Fruit fly (Drosophila melanogaster) whole organism, embryonic: ENCODE data around the gene Cpr64Ab.

Source experiments
- Bgb ChIP-seq: fragments of 200-800 bp; sonication (Bioruptor generic); IDR thresholded peaks from 2 replicates; pipeline ENCODE4 v1.3.6; 2022; ENCODE audit warnings: missing biosample characterization, missing genetic modification characterization; ENCODE audit not compliant: partially characterized antibody
- CG10543 ChIP-seq: fragments of 200-800 bp; sonication (Bioruptor generic); optimal IDR thresholded peaks from 3 replicates; lab custom pipeline; 2017; ENCODE audit warnings: missing biosample characterization, mild to moderate bottlenecking, missing genetic modification characterization, moderate library complexity
- CG11093 ChIP-seq: fragments of 200-800 bp; sonication (Bioruptor generic); IDR thresholded peaks from 3 replicates; pipeline ENCODE4 v1.3.6; 2022; ENCODE audit warnings: missing biosample characterization, missing genetic modification characterization
- CG12659 ChIP-seq: fragments of 200-800 bp; sonication (Bioruptor generic); optimal IDR thresholded peaks from 3 replicates; lab custom pipeline; 2017; ENCODE audit warnings: mild to moderate bottlenecking, missing biosample characterization, missing genetic modification reagents, missing genetic modification characterization
- CG13296 ChIP-seq: fragments of 200-800 bp; sonication (Bioruptor generic); optimal IDR thresholded peaks from 3 replicates; lab custom pipeline; 2018; ENCODE audit warnings: missing biosample characterization, mild to moderate bottlenecking, missing genetic modification characterization
- CG13624 ChIP-seq: fragments of 200-800 bp; sonication (Bioruptor generic); optimal IDR thresholded peaks from 2 replicates; lab custom pipeline; 2016; ENCODE audit warnings: missing biosample characterization, missing genetic modification characterization
- CG13775 ChIP-seq: fragments of 200-800 bp; sonication (Bioruptor generic); optimal IDR thresholded peaks from 3 replicates; lab custom pipeline; 2017; ENCODE audit warnings: missing biosample characterization, mild to moderate bottlenecking, missing genetic modification characterization
- CG15011 ChIP-seq: fragments of 200-800 bp; sonication (Bioruptor generic); optimal IDR thresholded peaks from 3 replicates; lab custom pipeline; 2018; ENCODE audit warnings: missing biosample characterization, mild to moderate bottlenecking, missing genetic modification characterization
- CG1603 ChIP-seq: fragments of 200-800 bp; sonication (Bioruptor generic); optimal IDR thresholded peaks from 2 replicates; lab custom pipeline; 2019; ENCODE audit warnings: missing biosample characterization, mild to moderate bottlenecking, missing genetic modification characterization, moderate library complexity
- CG18011 ChIP-seq: fragments of 200-800 bp; sonication (Bioruptor generic); optimal IDR thresholded peaks from 2 replicates; lab custom pipeline; 2017; ENCODE audit warnings: missing biosample characterization, missing genetic modification characterization, mild to moderate bottlenecking, moderate library complexity, missing genotype
- CG2875 ChIP-seq: fragments of 200-800 bp; sonication (Bioruptor generic); optimal IDR thresholded peaks from 2 replicates; lab custom pipeline; 2017; ENCODE audit warnings: missing biosample characterization, mild to moderate bottlenecking, missing genetic modification characterization, missing genetic modification reagents
- CG32772 ChIP-seq: fragments of 200-800 bp; sonication (Bioruptor generic); IDR thresholded peaks from 2 replicates; pipeline ENCODE4 v1.3.6; 2022; ENCODE audit warnings: missing biosample characterization, missing genetic modification characterization
- CG4707 ChIP-seq: fragments of 200-800 bp; sonication (Bioruptor generic); optimal IDR thresholded peaks from 2 replicates; lab custom pipeline; 2018; ENCODE audit warnings: missing biosample characterization, mild to moderate bottlenecking, missing genetic modification characterization, moderate library complexity
- CG5953 ChIP-seq: fragments of 200-800 bp; sonication (Bioruptor generic); IDR thresholded peaks from 2 replicates; pipeline ENCODE4 v1.3.6; 2022; ENCODE audit warnings: missing biosample characterization, missing genetic modification characterization
- CG6654 ChIP-seq: fragments of 200-800 bp; sonication (Bioruptor generic); optimal IDR thresholded peaks from 2 replicates; lab custom pipeline; 2017; ENCODE audit warnings: missing biosample characterization, mild to moderate bottlenecking, missing genetic modification characterization
- CG7987 ChIP-seq: fragments of 200-800 bp; sonication (Bioruptor generic); optimal IDR thresholded peaks from 2 replicates; lab custom pipeline; 2018; ENCODE audit warnings: missing biosample characterization, mild to moderate bottlenecking, missing genetic modification characterization, moderate library complexity
- CG8388 ChIP-seq: fragments of 200-800 bp; sonication (Bioruptor generic); optimal IDR thresholded peaks from 2 replicates; lab custom pipeline; 2019; ENCODE audit warnings: missing biosample characterization, mild to moderate bottlenecking, missing genetic modification characterization, moderate library complexity
- CG9876 ChIP-seq: fragments of 200-800 bp; sonication (Bioruptor generic); optimal IDR thresholded peaks from 2 replicates; lab custom pipeline; 2016; ENCODE audit warnings: missing biosample characterization, missing genetic modification characterization
- CG9932 ChIP-seq: fragments of 200-800 bp; sonication (Bioruptor generic); IDR thresholded peaks from 2 replicates; pipeline ENCODE4 v1.3.6; 2022; ENCODE audit warnings: missing biosample characterization, missing genetic modification characterization
- Camta ChIP-seq: fragments of 200-800 bp; sonication (Bioruptor generic); optimal IDR thresholded peaks from 2 replicates; lab custom pipeline; 2016; ENCODE audit warnings: missing biosample characterization, missing genetic modification characterization
- CoRest ChIP-seq: fragments of 200-800 bp; sonication (Bioruptor generic); optimal IDR thresholded peaks from 3 replicates; lab custom pipeline; 2018; ENCODE audit warnings: missing biosample characterization, mild to moderate bottlenecking, missing genetic modification characterization, moderate library complexity
- Dbx ChIP-seq: fragments of 200-800 bp; sonication (Bioruptor generic); IDR thresholded peaks from 3 replicates; pipeline ENCODE4 v1.3.6; 2022; ENCODE audit warnings: missing biosample characterization, missing genetic modification characterization
- Dip2 ChIP-seq: fragments of 200-800 bp; sonication (Bioruptor generic); IDR thresholded peaks from 2 replicates; pipeline ENCODE4 v1.3.6; 2022; ENCODE audit warnings: missing biosample characterization, missing genetic modification characterization
- E2f1 ChIP-seq: fragments of 200-800 bp; sonication (Bioruptor generic); IDR thresholded peaks from 2 replicates; pipeline ENCODE4 v1.3.6; 2022; ENCODE audit warnings: missing biosample characterization, missing genetic modification characterization
- Eip74EF ChIP-seq, 2 experiments: fragments of 200-800 bp in 1 of 2; fragments of >200 bp in 1 of 2; sonication (Bioruptor generic) in 1 of 2; optimal IDR thresholded peaks; 2 replicates each; lab custom pipeline; 2017 to 2019; ENCODE audit warnings: missing biosample characterization in 2 of 2, missing genetic modification characterization in 2 of 2, mild to moderate bottlenecking in 1 of 2, moderate library complexity in 1 of 2
- HmgD ChIP-seq: fragments of 200-800 bp; sonication (Bioruptor generic); optimal IDR thresholded peaks from 3 replicates; lab custom pipeline; 2016; ENCODE audit warnings: missing biosample characterization, missing genetic modification characterization
- HmgZ ChIP-seq: fragments of 200-800 bp; sonication (Bioruptor generic); optimal IDR thresholded peaks from 2 replicates; lab custom pipeline; 2018; ENCODE audit warnings: missing biosample characterization, mild to moderate bottlenecking, missing genetic modification characterization
- Mad ChIP-seq: fragments of 200-800 bp; sonication (Bioruptor generic); optimal IDR thresholded peaks from 2 replicates; lab custom pipeline; 2016; ENCODE audit warnings: missing biosample characterization, missing genetic modification characterization
- Mrtf ChIP-seq: fragments of 200-800 bp; sonication (Bioruptor generic); IDR thresholded peaks from 3 replicates; pipeline ENCODE4 v1.3.6; 2022; ENCODE audit warnings: missing biosample characterization, missing genetic modification characterization
- NC2α ChIP-seq: fragments of 200-800 bp; sonication (Bioruptor generic); optimal IDR thresholded peaks from 2 replicates; lab custom pipeline; 2016; ENCODE audit warnings: missing biosample characterization, missing genetic modification characterization
- NK7.1 ChIP-seq: fragments of 200-800 bp; sonication (Bioruptor generic); optimal IDR thresholded peaks from 3 replicates; lab custom pipeline; 2016; ENCODE audit warnings: missing biosample characterization, missing genetic modification characterization
- Usf ChIP-seq: fragments of 200-800 bp; sonication (Bioruptor generic); optimal IDR thresholded peaks from 2 replicates; lab custom pipeline; 2017; ENCODE audit warnings: missing genotype, missing biosample characterization, missing genetic modification characterization
- YL-1 ChIP-seq: fragments of 200-800 bp; sonication (Bioruptor generic); optimal IDR thresholded peaks from 3 replicates; lab custom pipeline; 2017; ENCODE audit warnings: missing biosample characterization, mild to moderate bottlenecking, missing genetic modification characterization
- bcd ChIP-seq: fragments of 200-800 bp; sonication (Bioruptor generic); optimal IDR thresholded peaks from 2 replicates; lab custom pipeline; 2017; ENCODE audit warnings: missing biosample characterization, mild to moderate bottlenecking, missing genetic modification characterization
- cad ChIP-seq: fragments of >200 bp; optimal IDR thresholded peaks from 2 replicates; lab custom pipeline; 2017; ENCODE audit warnings: missing biosample characterization, missing genetic modification characterization
- cg ChIP-seq: fragments of 200-800 bp; sonication (Bioruptor generic); optimal IDR thresholded peaks from 3 replicates; lab custom pipeline; 2019; ENCODE audit warnings: missing biosample characterization, mild to moderate bottlenecking, missing genetic modification characterization, moderate library complexity
- dati ChIP-seq: fragments of 200-800 bp; sonication (Bioruptor generic); IDR thresholded peaks from 2 replicates; pipeline ENCODE4 v1.3.6; 2022; ENCODE audit warnings: missing biosample characterization, missing genetic modification characterization
- dpn ChIP-seq, 2 experiments: fragments of 200-800 bp; sonication (Bioruptor generic); optimal IDR thresholded peaks; 3 replicates each; lab custom pipeline; 2016; ENCODE audit warnings: missing biosample characterization in 2 of 2, missing genetic modification characterization in 2 of 2
- emc ChIP-seq: fragments of 200-800 bp; sonication (Bioruptor generic); optimal IDR thresholded peaks from 2 replicates; lab custom pipeline; 2016; ENCODE audit warnings: missing biosample characterization, missing genetic modification characterization
- gcm2 ChIP-seq: fragments of 200-800 bp; sonication (Bioruptor generic); optimal IDR thresholded peaks from 2 replicates; lab custom pipeline; 2016; ENCODE audit warnings: missing biosample characterization, missing genetic modification characterization
- grau ChIP-seq: fragments of 200-800 bp; optimal IDR thresholded peaks from 3 replicates; lab custom pipeline; 2019; ENCODE audit warnings: missing biosample characterization, mild to moderate bottlenecking, missing genetic modification characterization, moderate library complexity
- lab ChIP-seq: fragments of 200-800 bp; sonication (Bioruptor generic); optimal IDR thresholded peaks from 3 replicates; lab custom pipeline; 2017; ENCODE audit warnings: missing biosample characterization, missing genetic modification characterization, mild to moderate bottlenecking, moderate library complexity, missing genetic modification reagents
- maf-S ChIP-seq: fragments of 200-800 bp; sonication (Bioruptor generic); optimal IDR thresholded peaks from 2 replicates; lab custom pipeline; 2016; ENCODE audit warnings: missing biosample characterization, missing genetic modification characterization
- odd ChIP-seq: fragments of 200-800 bp; sonication (Bioruptor generic); optimal IDR thresholded peaks from 2 replicates; lab custom pipeline; 2017; ENCODE audit warnings: missing biosample characterization, mild to moderate bottlenecking, missing genetic modification characterization
- pb ChIP-seq: fragments of 200-800 bp; sonication (Bioruptor generic); optimal IDR thresholded peaks from 3 replicates; lab custom pipeline; 2016; ENCODE audit warnings: missing biosample characterization, missing genetic modification characterization
- sens-2 ChIP-seq: fragments of 200-800 bp; sonication (Bioruptor generic); IDR thresholded peaks from 2 replicates; pipeline ENCODE4 v1.3.6; 2022; ENCODE audit warnings: missing biosample characterization, missing genetic modification characterization
- sna ChIP-seq: fragments of 200-800 bp; sonication (Bioruptor generic); IDR thresholded peaks from 2 replicates; pipeline ENCODE4 v1.3.6; 2022; ENCODE audit warnings: missing biosample characterization, missing genetic modification characterization; ENCODE audit not compliant: partially characterized antibody
- tio ChIP-seq: fragments of 200-800 bp; sonication (Bioruptor generic); optimal IDR thresholded peaks from 2 replicates; lab custom pipeline; 2017; ENCODE audit warnings: missing biosample characterization, missing genetic modification characterization, inconsistent platforms
- tna ChIP-seq: fragments of 200-800 bp; sonication (Bioruptor generic); IDR thresholded peaks from 2 replicates; pipeline ENCODE4 v1.3.6; 2022; ENCODE audit warnings: missing biosample characterization, missing genetic modification characterization; ENCODE audit not compliant: partially characterized antibody
- usp ChIP-seq: fragments of >200 bp; optimal IDR thresholded peaks from 2 replicates; lab custom pipeline; 2017; ENCODE audit warnings: missing biosample characterization, missing genetic modification characterization
- wek ChIP-seq: fragments of 200-800 bp; sonication (Bioruptor generic); optimal IDR thresholded peaks from 3 replicates; lab custom pipeline; 2018; ENCODE audit warnings: missing biosample characterization, mild to moderate bottlenecking, missing genetic modification characterization, moderate library complexity

Cpr64Ab gene

dm6 chr3L:4186659-4187058, 24.7 kb downstream of the Cpr64Ab start, which contains the start of gene VhaM9.7-c (continued):
- peak; percentile 17 for TF ChIP-seq bcd (GFP tag; lab: Kevin White, UChicago)
- TF ChIP-seq cg (GFP tag; lab: Kevin White, UChicago): no peak
- TF ChIP-seq CG1603: no peak
- TF ChIP-seq CG5953 (GFP tag; lab: Robert Waterston, UW): no peak
- no peak for TF ChIP-seq E2f1 (GFP tag; lab: Robert Waterston, UW)
- TF ChIP-seq YL-1 (GFP tag; lab: Kevin White, UChicago): peak; percentile 53
- TF ChIP-seq CG8388 (GFP tag; lab: Kevin White, UChicago): no peak
- peak; percentile 20 for TF ChIP-seq HmgD (GFP tag; lab: Kevin White, UChicago)
- TF ChIP-seq CG4707 (GFP tag; lab: Kevin White, UChicago): peak; percentile 28
- no peak for TF ChIP-seq tna (GFP tag; lab: Robert Waterston, UW)
- peak; percentile 39 for TF ChIP-seq CG7987 (GFP tag; lab: Kevin White, UChicago)
- no peak for TF ChIP-seq CG11093 (GFP tag; lab: Robert Waterston, UW)
- TF ChIP-seq Dip2 (GFP tag; lab: Robert Waterston, UW): no peak
- TF ChIP-seq sens-2 (GFP tag; lab: Robert Waterston, UW): no peak
- no peak for TF ChIP-seq CG18011
- no peak for TF ChIP-seq odd (GFP tag; lab: Kevin White, UChicago)
- TF ChIP-seq usp (GFP tag; lab: Kevin White, UChicago): no peak
- peak; percentile 60 for TF ChIP-seq HmgZ (tag; lab: Kevin White, UChicago)
- peak; percentile 55 for TF ChIP-seq CG12659 (GFP tag; lab: Kevin White, UChicago)
- no peak for TF ChIP-seq CoRest (tag; lab: Kevin White, UChicago)
- TF ChIP-seq lab (GFP tag; lab: Kevin White, UChicago): peak; percentile 63
- peak; percentile 2 for TF ChIP-seq CG13296
- no peak for TF ChIP-seq dati (GFP tag; lab: Robert Waterston, UW)
- no peak for TF ChIP-seq CG15011
- peak; percentile 11 for TF ChIP-seq cad (GFP tag; lab: Kevin White, UChicago)
- TF ChIP-seq NC2α (GFP tag; lab: Kevin White, UChicago): no peak
- no peak for TF ChIP-seq sna
- TF ChIP-seq NK7.1 (GFP tag; lab: Kevin White, UChicago): no peak
- no peak for TF ChIP-seq Eip74EF (GFP tag; optimal IDR thresholded peaks at IDR 0.05; lab: Kevin White, UChicago)
- TF ChIP-seq pb (GFP tag; lab: Kevin White, UChicago): no peak
- no peak for TF ChIP-seq CG13775
- peak; percentile 48 to 50 for TF ChIP-seq dpn (GFP tag; optimal IDR thresholded peaks at IDR 0.05; lab: Kevin White, UChicago)
- TF ChIP-seq wek: no peak
- TF ChIP-seq Mad (GFP tag; lab: Kevin White, UChicago): peak; percentile 11
- no peak for TF ChIP-seq CG6654 (GFP tag; lab: Kevin White, UChicago)
- TF ChIP-seq CG9876 (GFP tag; lab: Kevin White, UChicago): no peak
- TF ChIP-seq CG13624 (GFP tag; lab: Kevin White, UChicago): peak; percentile 47
- TF ChIP-seq emc (GFP tag; lab: Kevin White, UChicago): peak; percentile 51
- no peak for TF ChIP-seq CG32772 (GFP tag; lab: Robert Waterston, UW)
- TF ChIP-seq CG2875 (GFP tag; lab: Kevin White, UChicago): no peak
- no peak for TF ChIP-seq Dbx (GFP tag; lab: Robert Waterston, UW)
- TF ChIP-seq maf-S: peak; percentile 40
- TF ChIP-seq grau (tag; lab: Kevin White, UChicago): peak; percentile 26
- 0 out of 2 replicates have a peak, but pooled peaks have one; percentile 21 for TF ChIP-seq Bgb (GFP tag; lab: Robert Waterston, UW)
- peak; percentile 71 for TF ChIP-seq CG9932 (GFP tag; lab: Robert Waterston, UW)
- peak; percentile 2 for TF ChIP-seq Camta (GFP tag; lab: Kevin White, UChicago)
- no peak for TF ChIP-seq CG10543
- no peak for TF ChIP-seq Usf (GFP tag; lab: Kevin White, UChicago)
- peak; percentile 4 for TF ChIP-seq gcm2 (GFP tag; lab: Kevin White, UChicago)
- no peak for TF ChIP-seq Mrtf
- TF ChIP-seq tio (GFP tag; lab: Kevin White, UChicago): no peak
